Worm (Caenorhabditis elegans) whole organism, young adult: Measurements from ENCODE around the gene Y116F11B.6.

ENCODE experiments used
- B0261.1 ChIP-seq: sonication (generic microtip); optimal IDR thresholded peaks from 2 replicates; lab custom pipeline; 2016; ENCODE audit warnings: mild to moderate bottlenecking, missing genetic modification characterization, moderate library complexity, missing compliant biosample characterization
- C17E4.6 ChIP-seq: fragments of 200-800 bp; sonication (Bioruptor generic); IDR thresholded peaks from 2 replicates; pipeline ENCODE4 v1.3.6; 2022; ENCODE audit warnings: missing genetic modification reagents, missing genetic modification characterization, missing compliant biosample characterization
- F22D6.2 ChIP-seq: sonication (generic microtip); optimal IDR thresholded peaks from 2 replicates; lab custom pipeline; 2016; ENCODE audit warnings: mild to moderate bottlenecking, missing genetic modification characterization, missing compliant biosample characterization
- F37B4.10 ChIP-seq: fragments of 200-800 bp; sonication (Bioruptor generic); IDR thresholded peaks from 2 replicates; pipeline ENCODE4 v1.3.6; 2022; ENCODE audit warnings: missing genetic modification characterization, missing compliant biosample characterization
- F55B11.4 ChIP-seq: sonication (generic microtip); optimal IDR thresholded peaks from 2 replicates; lab custom pipeline; 2016; ENCODE audit warnings: missing compliant biosample characterization, missing genetic modification characterization, borderline replicate concordance; ENCODE audit not compliant: insufficient read depth
- F57C9.4 ChIP-seq: sonication (generic microtip); optimal IDR thresholded peaks from 2 replicates; lab custom pipeline; 2017; ENCODE audit warnings: mild to moderate bottlenecking, missing genetic modification characterization, missing compliant biosample characterization
- K12H6.12 ChIP-seq: fragments of 200-800 bp; sonication (Bioruptor generic); optimal IDR thresholded peaks from 2 replicates; lab custom pipeline; 2018; ENCODE audit warnings: mild to moderate bottlenecking, missing genetic modification characterization, missing compliant biosample characterization
- Y79H2A.3 ChIP-seq: fragments of 200-800 bp; sonication (Bioruptor generic); conservative IDR thresholded peaks from 2 replicates; pipeline ENCODE4 v1.3.6; 2022; ENCODE audit warnings: missing genetic modification reagents, missing genetic modification characterization, missing compliant biosample characterization
- akir-1 ChIP-seq: fragments of 200-800 bp; sonication (Bioruptor generic); optimal IDR thresholded peaks from 2 replicates; lab custom pipeline; 2018; ENCODE audit warnings: mild to moderate bottlenecking, missing genetic modification characterization, moderate library complexity, missing compliant biosample characterization
- bed-1 ChIP-seq: fragments of 200-800 bp; sonication (Bioruptor generic); IDR thresholded peaks from 2 replicates; pipeline ENCODE4 v1.3.6; 2022; ENCODE audit warnings: missing genetic modification reagents, missing genetic modification characterization, missing compliant biosample characterization
- ccch-3 ChIP-seq: fragments of 200-800 bp; sonication (Bioruptor generic); optimal IDR thresholded peaks from 2 replicates; lab custom pipeline; 2018; ENCODE audit warnings: mild to moderate bottlenecking, missing genetic modification characterization, missing compliant biosample characterization
- cebp-2 ChIP-seq: fragments of 200-800 bp; sonication (Bioruptor generic); IDR thresholded peaks from 2 replicates; pipeline ENCODE4 v1.3.6; 2022; ENCODE audit warnings: missing genetic modification characterization, missing compliant biosample characterization
- ceh-100 ChIP-seq: fragments of 200-800 bp; sonication (Bioruptor generic); IDR thresholded peaks from 2 replicates; pipeline ENCODE4 v1.3.6; 2022; ENCODE audit warnings: missing genetic modification reagents, missing genetic modification characterization, missing compliant biosample characterization
- dpff-1 ChIP-seq: sonication (generic microtip); optimal IDR thresholded peaks from 2 replicates; lab custom pipeline; 2017; ENCODE audit warnings: mild to moderate bottlenecking, missing genetic modification characterization, missing compliant biosample characterization
- dpl-1 ChIP-seq: fragments of 150-350 bp; optimal IDR thresholded peaks from 2 replicates; lab custom pipeline; 2014; ENCODE audit warnings: missing biosample characterization, missing genetic modification reagents, missing genetic modification characterization
- ekl-4 ChIP-seq: fragments of 200-800 bp; sonication (Bioruptor generic); IDR thresholded peaks from 2 replicates; pipeline ENCODE4 v1.3.6; 2022; ENCODE audit warnings: missing genetic modification reagents, missing genetic modification characterization, missing compliant biosample characterization
- gei-17 ChIP-seq: fragments of 200-800 bp; sonication (Bioruptor generic); optimal IDR thresholded peaks from 2 replicates; lab custom pipeline; 2018; ENCODE audit warnings: mild to moderate bottlenecking, missing genetic modification characterization, missing compliant biosample characterization
- hrde-1 ChIP-seq: sonication (generic microtip); optimal IDR thresholded peaks from 2 replicates; lab custom pipeline; 2016; ENCODE audit warnings: missing genetic modification characterization, mild to moderate bottlenecking, missing compliant biosample characterization, moderate library complexity, missing genotype, missing genetic modification reagents, borderline replicate concordance
- let-607 ChIP-seq, 2 experiments: fragments of 200-800 bp in 1 of 2; sonication (Bioruptor generic) in 1 of 2; sonication (generic microtip) in 1 of 2; optimal IDR thresholded peaks; 2 replicates each; lab custom pipeline; 2016 to 2018; ENCODE audit warnings: mild to moderate bottlenecking in 2 of 2, missing compliant biosample characterization in 2 of 2, missing genetic modification characterization in 2 of 2, moderate library complexity in 2 of 2, missing genotype in 1 of 2
- lin-40 ChIP-seq: sonication (generic microtip); optimal IDR thresholded peaks from 2 replicates; lab custom pipeline; 2016; ENCODE audit warnings: missing genetic modification characterization, mild to moderate bottlenecking, missing compliant biosample characterization, missing genotype, missing genetic modification reagents
- lir-1 ChIP-seq: fragments of 200-800 bp; sonication (Bioruptor generic); conservative IDR thresholded peaks from 2 replicates; pipeline ENCODE4 v1.3.6; 2022; ENCODE audit warnings: missing genetic modification reagents, missing genetic modification characterization, missing compliant biosample characterization
- madf-8 ChIP-seq: fragments of 200-800 bp; sonication (Bioruptor generic); conservative IDR thresholded peaks from 2 replicates; pipeline ENCODE4 v1.3.6; 2022; ENCODE audit warnings: missing genetic modification reagents, missing genetic modification characterization, missing compliant biosample characterization
- nfyb-1 ChIP-seq: fragments of 200-800 bp; sonication (Bioruptor generic); IDR thresholded peaks from 2 replicates; pipeline ENCODE4 v1.3.6; 2022; ENCODE audit warnings: missing genetic modification reagents, missing genetic modification characterization, missing compliant biosample characterization
- nhr-179 ChIP-seq: sonication (generic microtip); optimal IDR thresholded peaks from 2 replicates; lab custom pipeline; 2016; ENCODE audit warnings: mild to moderate bottlenecking, missing genetic modification characterization, missing compliant biosample characterization
- nhr-90 ChIP-seq: sonication (generic microtip); optimal IDR thresholded peaks from 2 replicates; lab custom pipeline; 2016; ENCODE audit warnings: missing genotype, mild to moderate bottlenecking, missing genetic modification characterization, missing compliant biosample characterization
- pbrm-1 ChIP-seq: fragments of 200-800 bp; sonication (Bioruptor generic); IDR thresholded peaks from 2 replicates; pipeline ENCODE4 v1.3.6; 2022; ENCODE audit warnings: missing genetic modification reagents, missing genetic modification characterization, missing compliant biosample characterization
- snpc-4 ChIP-seq, 5 experiments: fragments of 150-350 bp in 1 of 5; sonication (generic microtip) in 4 of 5; optimal IDR thresholded peaks; 2 replicates each; lab custom pipeline; 2014 to 2018; ENCODE audit warnings: missing genetic modification characterization in 5 of 5, missing biosample characterization in 3 of 5, antibody characterized with exemption in 2 of 5, mild to moderate bottlenecking in 2 of 5, missing compliant biosample characterization in 2 of 5, missing genotype in 2 of 5, moderate library complexity in 2 of 5, missing genetic modification reagents in 1 of 5
- somi-1 ChIP-seq: fragments of 200-800 bp; sonication (Bioruptor generic); optimal IDR thresholded peaks from 2 replicates; lab custom pipeline; 2018; ENCODE audit warnings: mild to moderate bottlenecking, missing genetic modification characterization, missing compliant biosample characterization
- tbp1 ChIP-seq: fragments of 200-800 bp; sonication (Bioruptor generic); optimal IDR thresholded peaks from 2 replicates; lab custom pipeline; 2018; ENCODE audit warnings: mild to moderate bottlenecking, missing genetic modification characterization, missing compliant biosample characterization
- unc-130 ChIP-seq: sonication (generic microtip); optimal IDR thresholded peaks from 2 replicates; lab custom pipeline; 2016; ENCODE audit warnings: missing genetic modification reagents, missing genetic modification characterization, missing compliant biosample characterization
- xnd-1 ChIP-seq: sonication (generic microtip); optimal IDR thresholded peaks from 2 replicates; lab custom pipeline; 2016; ENCODE audit warnings: missing genotype, missing genetic modification reagents, missing genetic modification characterization, missing compliant biosample characterization
- ztf-25 ChIP-seq: fragments of 200-800 bp; sonication (Bioruptor generic); IDR thresholded peaks from 2 replicates; pipeline ENCODE4 v1.3.6; 2022; ENCODE audit warnings: missing genetic modification reagents, missing genetic modification characterization, missing compliant biosample characterization

Gene Y116F11B.6

DNA sequence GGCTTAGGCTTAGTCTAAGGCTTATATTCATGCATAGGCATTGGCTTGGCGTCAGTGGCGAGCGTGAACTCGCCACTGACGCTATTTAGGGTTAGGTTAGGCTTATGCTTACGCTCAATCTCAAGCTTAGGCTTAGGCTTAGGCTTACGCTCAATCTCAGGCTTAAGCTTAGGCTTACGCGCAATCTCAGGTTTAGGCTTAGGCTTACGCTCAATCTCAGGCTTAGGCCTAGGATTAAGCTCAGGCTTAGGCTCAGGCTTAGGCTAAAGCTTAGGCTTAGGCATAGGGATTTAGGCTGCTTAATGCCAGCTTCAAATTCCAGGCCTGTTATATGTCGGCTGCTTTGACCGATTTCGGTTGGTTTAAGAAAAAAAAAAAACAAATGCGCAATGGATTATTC, 25.6 kb downstream of the Y116F11B.6 start:
- no peak for TF ChIP-seq unc-130 (GFP tag; lab: Kevin White, UChicago)
- no peak for TF ChIP-seq ekl-4 (GFP tag; lab: Robert Waterston, UW)
- no peak for TF ChIP-seq let-607 (tag; optimal IDR thresholded peaks at IDR 0.05; lab: Kevin White, UChicago)

DNA sequence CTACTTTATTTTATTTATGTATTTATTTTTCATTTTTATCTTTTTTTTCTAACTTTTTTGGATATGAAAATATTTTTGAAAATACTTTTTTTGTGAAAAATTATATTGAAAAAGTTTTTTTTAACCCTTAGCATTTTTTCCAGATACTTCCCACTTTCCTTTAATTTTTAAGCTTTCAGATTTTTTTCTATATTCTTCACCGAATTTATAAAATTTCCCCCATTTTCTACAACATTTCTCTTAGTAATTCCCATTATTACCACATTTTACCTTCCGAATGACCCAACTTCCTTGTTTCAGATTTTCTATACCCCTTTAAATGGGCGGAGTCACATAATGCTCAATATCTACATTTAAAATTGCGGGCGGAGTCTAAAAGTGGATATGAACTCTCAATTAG, 30.9 kb downstream of the Y116F11B.6 start, which contains the start of gene daf-28:
Gene daf-28, plus strand, starts transcription at position 301 of the 400 bp plus-strand sequence.
- TF ChIP-seq nhr-179: no peak
- no peak for TF ChIP-seq Y79H2A.3 (GFP tag; lab: Robert Waterston, UW)
- no peak for TF ChIP-seq F22D6.2
- TF ChIP-seq pbrm-1: no peak
- no peak for TF ChIP-seq F55B11.4 (tag; lab: Kevin White, UChicago)
- no peak for TF ChIP-seq akir-1 (GFP tag; lab: Kevin White, UChicago)
- no peak for TF ChIP-seq dpl-1 (GFP tag; lab: Kevin White, UChicago)
- TF ChIP-seq dpff-1 (tag; lab: Kevin White, UChicago): no peak

DNA sequence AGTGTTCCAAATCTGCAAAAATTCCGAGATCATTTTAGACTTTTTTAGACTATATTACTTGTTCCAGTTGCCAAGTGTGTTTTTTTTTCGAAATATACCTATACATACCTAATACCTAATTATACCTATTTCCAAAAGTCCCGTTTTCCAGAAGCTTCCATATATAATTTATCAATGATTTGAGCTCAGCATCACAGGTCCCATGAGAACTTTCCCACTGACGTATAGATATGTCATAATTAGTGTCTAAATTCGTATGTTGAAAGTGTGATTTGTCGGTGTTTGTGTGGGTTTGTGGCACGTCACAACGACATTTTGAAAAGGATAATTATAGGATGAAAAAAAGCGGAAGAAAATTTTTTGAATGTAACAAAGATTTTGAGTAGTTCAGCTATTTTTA, 40.2 kb downstream of the Y116F11B.6 start:
- TF ChIP-seq tbp1 (GFP tag; lab: Kevin White, UChicago): no peak
- TF ChIP-seq, all 124 proteins: peak for 0

DNA sequence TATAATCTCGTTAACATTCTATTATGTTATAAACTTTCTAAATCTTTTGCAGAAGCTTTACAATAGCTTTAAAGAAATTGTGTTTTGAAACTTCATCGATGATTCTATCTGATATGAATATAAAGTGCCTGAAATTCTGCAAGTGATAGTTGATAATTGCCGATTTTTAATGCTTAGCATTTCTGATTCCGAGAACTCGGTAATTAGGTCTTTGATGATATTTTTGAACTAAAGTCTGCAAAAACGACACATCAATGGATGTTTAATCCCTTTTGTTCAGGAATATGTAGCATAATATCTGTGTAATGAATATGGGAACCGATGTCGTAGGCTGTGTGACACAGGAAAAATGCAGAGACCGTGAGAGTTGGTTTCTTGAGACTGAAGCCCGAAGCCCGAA, 43.0 kb downstream of the Y116F11B.6 start:
- TF ChIP-seq ccch-3 (no peak), nfyb-1 (GFP tag; lab: Robert Waterston, UW) (no peak), lir-1 (no peak), snpc-4 (GFP tag; optimal IDR thresholded peaks at IDR 0.05; lab: Kevin White, UChicago) (no peak), snpc-4 (tag; optimal IDR thresholded peaks at IDR 0.05; lab: Kevin White, UChicago) (no peak), lin-40 (tag; lab: Kevin White, UChicago) (no peak)

DNA sequence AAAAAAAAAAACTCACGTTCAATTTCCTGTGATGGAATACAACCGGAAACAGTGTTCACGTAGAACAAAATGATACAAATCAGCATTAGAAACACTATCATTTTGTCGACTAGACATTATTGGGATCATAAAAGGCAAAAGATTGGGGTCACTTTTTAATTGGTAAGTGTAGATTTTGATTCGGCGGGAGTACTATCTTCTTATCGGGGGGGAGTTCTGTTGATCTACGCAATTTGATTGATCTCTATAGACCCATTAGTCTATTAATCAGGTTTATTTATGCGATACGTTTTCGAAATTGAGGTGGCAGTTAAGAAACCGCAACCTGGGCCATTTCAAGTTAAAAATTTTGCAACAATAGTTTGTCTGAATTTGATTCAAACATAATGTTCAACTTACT, 44.7 kb downstream of the Y116F11B.6 start, which contains the start of gene Y116F11B.2:
Gene Y116F11B.2, minus strand, starts transcription at position 101 of the 400 bp plus-strand sequence.
- no peak for TF ChIP-seq somi-1 (GFP tag; lab: Kevin White, UChicago)
- TF ChIP-seq madf-8 (GFP tag; lab: Robert Waterston, UW): no peak
- no peak for TF ChIP-seq xnd-1 (tag; lab: Kevin White, UChicago)
- TF ChIP-seq cebp-2: no peak
- TF ChIP-seq K12H6.12: no peak
- no peak for TF ChIP-seq nhr-90 (tag; lab: Kevin White, UChicago)
- no peak for TF ChIP-seq C17E4.6 (GFP tag; lab: Robert Waterston, UW)
- no peak for TF ChIP-seq F37B4.10
- no peak for TF ChIP-seq ztf-25 (GFP tag; lab: Robert Waterston, UW)
- TF ChIP-seq bed-1: no peak
- TF ChIP-seq F57C9.4 (tag; lab: Kevin White, UChicago): no peak
- TF ChIP-seq ceh-100 (GFP tag; lab: Robert Waterston, UW): no peak
- TF ChIP-seq B0261.1 (tag; lab: Kevin White, UChicago): no peak
- TF ChIP-seq hrde-1 (tag; lab: Kevin White, UChicago): no peak
- TF ChIP-seq gei-17 (GFP tag; lab: Kevin White, UChicago): no peak
